Worm (Caenorhabditis elegans): ENCODE results near the gene pkhm-2.

pkhm-2 gene

ce11 chrX:15194283-15194682 is 13.0 kb upstream of the pkhm-2 start, which contains the start of gene phat-6:
Gene phat-6 (minus strand): TSS chrX:15194383.
- no peak for TF ChIP-seq pqm-1 (tag; optimal IDR thresholded peaks at IDR 0.05)
- TF ChIP-seq tbx-2 (tag; optimal IDR thresholded peaks at IDR 0.05): no peak
- no peak for TF ChIP-seq elt-1 (tag; optimal IDR thresholded peaks at IDR 0.05)
- TF ChIP-seq fos-1 (tag; optimal IDR thresholded peaks at IDR 0.05): no peak
- TF ChIP-seq ceh-28 (tag; optimal IDR thresholded peaks at IDR 0.05): no peak
- TF ChIP-seq ceh-82 (tag; optimal IDR thresholded peaks at IDR 0.05): no peak

ce11 chrX:15191370-15191769 is 10.1 kb upstream of the pkhm-2 start:
- TF ChIP-seq ama-1 (optimal IDR thresholded peaks at IDR 0.05) (no peak), lin-39 (tag; optimal IDR thresholded peaks at IDR 0.05) (peak; percentile 50), R02D3.7 (tag; optimal IDR thresholded peaks at IDR 0.05) (no peak), ZK546.5 (tag; optimal IDR thresholded peaks at IDR 0.05) (no peak), nhr-28 (tag; optimal IDR thresholded peaks at IDR 0.05) (no peak), ztf-4 (tag; optimal IDR thresholded peaks at IDR 0.05) (no peak), zag-1 (tag; optimal IDR thresholded peaks at IDR 0.05) (no peak), pha-4 (tag; optimal IDR thresholded peaks at IDR 0.05) (peak; percentile 16), ztf-11 (tag; optimal IDR thresholded peaks at IDR 0.05) (no peak)

ce11 chrX:15189823-15190222 is 8.6 kb upstream of the pkhm-2 start, which contains the start of gene T10B10.4:
Gene T10B10.4 (plus strand): TSS chrX:15190123.
- TF ChIP-seq fos-1 (tag; optimal IDR thresholded peaks at IDR 0.05) (no peak), lin-39 (tag; optimal IDR thresholded peaks at IDR 0.05) (peak; percentile 32)

ce11 chrX:15188986-15189675 is 7.9 kb upstream of the pkhm-2 start:
- TF ChIP-seq nhr-23 (tag; optimal IDR thresholded peaks at IDR 0.05) (no peak), nhr-43 (tag; optimal IDR thresholded peaks at IDR 0.05; ENCODE audit: poor library complexity, severe bottlenecking) (no peak), tbx-2 (tag; optimal IDR thresholded peaks at IDR 0.05) (peak; percentile 66), fkh-2 (tag; optimal IDR thresholded peaks at IDR 0.05) (no peak), egl-5 (tag; optimal IDR thresholded peaks at IDR 0.05) (peak; percentile 73), pqm-1 (tag; optimal IDR thresholded peaks at IDR 0.05) (no peak), fkh-10 (GFP tag; optimal IDR thresholded peaks at IDR 0.05) (peak; percentile 63), skn-1 (tag; optimal IDR thresholded peaks at IDR 0.05) (no peak), unc-62 (GFP tag; optimal IDR thresholded peaks at IDR 0.05) (peak; percentile 72), ZK546.5 (tag; optimal IDR thresholded peaks at IDR 0.05) (no peak), jun-1 (tag; optimal IDR thresholded peaks at IDR 0.05) (no peak), nhr-67 (tag; optimal IDR thresholded peaks at IDR 0.05) (no peak), eor-1 (tag; optimal IDR thresholded peaks at IDR 0.05) (no peak), lin-39 (tag; optimal IDR thresholded peaks at IDR 0.05) (peak; percentile 92), ceh-28 (tag; optimal IDR thresholded peaks at IDR 0.05) (peak; percentile 4), lin-15B (tag; optimal IDR thresholded peaks at IDR 0.05) (peak; percentile 14), aly-2 (tag; optimal IDR thresholded peaks at IDR 0.05) (no peak), ceh-16 (tag; optimal IDR thresholded peaks at IDR 0.05) (no peak), ceh-82 (tag; optimal IDR thresholded peaks at IDR 0.05) (no peak), ceh-9 (tag; optimal IDR thresholded peaks at IDR 0.05) (peak; percentile 66), egl-27 (tag; optimal IDR thresholded peaks at IDR 0.05) (no peak), nhr-76 (tag; optimal IDR thresholded peaks at IDR 0.05) (no peak), fos-1 (tag; optimal IDR thresholded peaks at IDR 0.05) (no peak), R02D3.7 (tag; optimal IDR thresholded peaks at IDR 0.05) (no peak), ama-1 (optimal IDR thresholded peaks at IDR 0.05) (no peak), unc-39 (tag; optimal IDR thresholded peaks at IDR 0.05) (no peak), nhr-28 (tag; optimal IDR thresholded peaks at IDR 0.05) (no peak), nhr-237 (tag; optimal IDR thresholded peaks at IDR 0.05) (no peak), lsy-12 (tag; optimal IDR thresholded peaks at IDR 0.05) (no peak), nfya-1 (tag; optimal IDR thresholded peaks at IDR 0.05; ENCODE audit: insufficient read depth) (peak; percentile 85), elt-1 (tag; optimal IDR thresholded peaks at IDR 0.05) (peak; percentile 37), mdl-1 (tag; optimal IDR thresholded peaks at IDR 0.05) (no peak), nhr-11 (tag; optimal IDR thresholded peaks at IDR 0.05) (no peak), sea-2 (GFP tag; optimal IDR thresholded peaks at IDR 0.05) (no peak), mml-1 (tag; optimal IDR thresholded peaks at IDR 0.05) (no peak), daf-12 (tag; optimal IDR thresholded peaks at IDR 0.05) (no peak), elt-2 (tag; optimal IDR thresholded peaks at IDR 0.05) (no peak), ztf-4 (tag; optimal IDR thresholded peaks at IDR 0.05) (no peak), hmg-11 (tag; optimal IDR thresholded peaks at IDR 0.05) (peak; percentile 64), elt-3 (tag; optimal IDR thresholded peaks at IDR 0.05) (no peak), snpc-4 (tag; optimal IDR thresholded peaks at IDR 0.05) (peak; percentile 69), nhr-12 (tag; optimal IDR thresholded peaks at IDR 0.05) (no peak), pha-4 (tag; optimal IDR thresholded peaks at IDR 0.05) (peak; percentile 16)

Measured in whole organism, L3 larva.